Fruit fly (Drosophila melanogaster): ENCODE results near the gene CG34325.

DNA sequence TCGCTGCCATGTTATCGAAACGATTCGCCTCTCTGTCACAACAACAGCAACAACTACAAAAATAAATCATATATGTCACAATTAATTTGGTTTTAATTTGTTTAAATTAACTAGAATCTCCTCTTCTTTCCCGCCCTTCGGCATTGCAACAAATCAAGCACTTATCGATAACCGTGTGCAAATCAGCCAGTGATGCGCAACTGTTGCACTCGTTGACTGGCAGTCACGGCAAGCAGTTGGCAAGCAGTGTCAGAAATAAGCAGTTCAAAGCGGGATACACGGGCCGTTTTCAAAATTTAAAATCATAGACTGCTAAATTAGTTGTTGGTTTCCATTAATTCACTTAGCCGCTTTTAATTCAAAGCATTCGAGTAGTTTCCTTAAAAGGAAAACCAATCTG, 37.4 kb downstream of the CG34325 start, which contains the start of gene Axs:
- TF ChIP-seq CG14655 (GFP tag; optimal IDR thresholded peaks at IDR 0.05) (no peak), CG9948 (tag; optimal IDR thresholded peaks at IDR 0.05) (no peak), CG8159 (tag; optimal IDR thresholded peaks at IDR 0.05) (no peak), D1 (tag; optimal IDR thresholded peaks at IDR 0.05) (no peak), EcR (GFP tag; optimal IDR thresholded peaks at IDR 0.05) (no peak), CG4496 (GFP tag; IDR thresholded peaks at IDR 0.05) (0 out of 3 replicates have a peak, but pooled peaks have one; percentile 13), CG17806 (tag; optimal IDR thresholded peaks at IDR 0.05) (no peak), CG32121 (GFP tag; IDR thresholded peaks at IDR 0.05) (no peak), CG13204 (GFP tag; optimal IDR thresholded peaks at IDR 0.05) (no peak)
